Worm (Caenorhabditis elegans): ENCODE data around the gene hst-3.1.

hst-3.1 gene

ce11 chrII:6169156-6169555 is at the start of gene hst-3.1:
Gene hst-3.1 (minus strand): TSS chrII:6169256.
- no peak for TF ChIP-seq daf-19 (GFP tag; conservative IDR thresholded peaks at IDR 0.05)
- no peak for TF ChIP-seq sdz-12 (GFP tag; optimal IDR thresholded peaks at IDR 0.05)
- TF ChIP-seq spr-3 (GFP tag; optimal IDR thresholded peaks at IDR 0.05): no peak
- TF ChIP-seq fkh-10 (GFP tag; optimal IDR thresholded peaks at IDR 0.05): no peak
- TF ChIP-seq unc-62 (GFP tag; optimal IDR thresholded peaks at IDR 0.05 in 1 of 2): no peak
- no peak for TF ChIP-seq unc-62 (tag; optimal IDR thresholded peaks at IDR 0.05)
- no peak for TF ChIP-seq unc-39 (tag; optimal IDR thresholded peaks at IDR 0.05)
- no peak for TF ChIP-seq hlh-30 (tag; optimal IDR thresholded peaks at IDR 0.05; ENCODE audit: insufficient read depth)
- TF ChIP-seq zip-2 (tag; optimal IDR thresholded peaks at IDR 0.05): no peak
- TF ChIP-seq lir-3 (tag; optimal IDR thresholded peaks at IDR 0.05): no peak
- no peak for TF ChIP-seq ceh-82 (tag; optimal IDR thresholded peaks at IDR 0.05)
- no peak for TF ChIP-seq snpc-4 (tag; optimal IDR thresholded peaks at IDR 0.05)

DNA sequence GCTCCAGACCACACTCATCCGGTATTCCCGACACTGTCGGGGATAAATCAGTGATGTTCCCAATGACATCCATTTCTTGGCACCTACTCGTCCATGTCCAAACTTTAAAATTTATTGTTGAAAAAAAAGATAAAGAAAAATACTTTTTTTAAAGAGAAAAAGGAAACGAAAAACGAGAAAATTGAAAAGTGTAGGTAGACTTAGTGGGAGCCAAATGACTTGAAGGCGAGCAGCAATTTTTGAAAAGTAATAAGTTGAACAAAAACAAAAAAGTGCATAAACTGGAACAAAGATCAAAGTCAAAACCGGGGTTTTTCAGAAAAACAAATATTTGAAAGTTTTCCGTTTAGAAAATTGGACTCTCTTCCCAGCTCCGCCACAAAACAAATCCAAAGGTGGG is 39.1 kb upstream of the hst-3.1 start, which contains the start of gene daf-37:
TSS of gene daf-37 (minus strand) at position 101 of the 400 bp plus-strand sequence.
- no peak for TF ChIP-seq nhr-77 (tag; optimal IDR thresholded peaks at IDR 0.05)
- TF ChIP-seq aha-1 (tag): peak; percentile 44

DNA sequence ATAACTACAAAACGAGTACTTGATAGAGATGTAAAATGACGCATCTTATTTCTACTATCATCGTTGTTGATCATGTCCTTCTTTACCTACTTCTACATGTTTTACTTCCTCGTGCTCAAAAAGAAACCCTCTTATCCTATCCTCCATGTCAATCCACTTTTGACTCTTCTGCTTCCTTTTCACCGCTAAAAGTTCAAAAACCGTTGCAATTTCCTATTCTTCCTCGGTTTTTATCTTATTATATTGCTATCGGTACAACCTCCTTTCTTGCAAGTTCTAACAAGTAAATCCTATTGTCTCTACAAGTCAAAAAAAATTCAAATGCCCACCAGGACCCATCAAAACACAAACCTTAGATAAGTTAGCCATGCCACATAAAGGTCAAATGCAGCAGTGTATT is 38.2 kb upstream of the hst-3.1 start:
- TF ChIP-seq fkh-10 (GFP tag; optimal IDR thresholded peaks at IDR 0.05): peak; percentile 51
- no peak for TF ChIP-seq lin-29 (GFP tag; IDR thresholded peaks at IDR 0.05)
- no peak for TF ChIP-seq nhr-111 (GFP tag; optimal IDR thresholded peaks at IDR 0.05)
- no peak for TF ChIP-seq rbr-2 (tag; optimal IDR thresholded peaks at IDR 0.05)

ce11 chrII:6202910-6203309 is 33.9 kb upstream of the hst-3.1 start, which contains the start of gene C30B5.17:
Gene C30B5.17 (minus strand): TSS chrII:6203010.
- no peak for TF ChIP-seq dmd-6 (GFP tag; IDR thresholded peaks at IDR 0.05)
- TF ChIP-seq T20F7.1 (GFP tag; optimal IDR thresholded peaks at IDR 0.05): no peak
- TF ChIP-seq duxl-1 (tag; optimal IDR thresholded peaks at IDR 0.05; ENCODE audit: poor library complexity): no peak
- TF ChIP-seq ces-1 (GFP tag; optimal IDR thresholded peaks at IDR 0.05): no peak
- no peak for TF ChIP-seq lin-39 (tag; optimal IDR thresholded peaks at IDR 0.05)
- no peak for TF ChIP-seq tra-1 (GFP tag; IDR thresholded peaks at IDR 0.05)
- TF ChIP-seq nhr-111 (GFP tag; optimal IDR thresholded peaks at IDR 0.05): no peak
- no peak for TF ChIP-seq unc-39 (tag; optimal IDR thresholded peaks at IDR 0.05)
- TF ChIP-seq snpc-1.2 (GFP tag; IDR thresholded peaks at IDR 0.05): no peak
- TF ChIP-seq F26F4.8 (GFP tag; conservative IDR thresholded peaks at IDR 0.05): no peak
- TF ChIP-seq R02D3.7 (tag; optimal IDR thresholded peaks at IDR 0.05): no peak
- TF ChIP-seq pha-4 (GFP tag; IDR thresholded peaks at IDR 0.05): no peak
- TF ChIP-seq pha-4 (tag; optimal IDR thresholded peaks at IDR 0.05): no peak
- TF ChIP-seq ztf-11 (tag; optimal IDR thresholded peaks at IDR 0.05): no peak
- TF ChIP-seq lin-1 (GFP tag; IDR thresholded peaks at IDR 0.05): no peak

- TF ChIP-seq dmd-8 (GFP tag; IDR thresholded peaks at IDR 0.05): no peak
- no peak for TF ChIP-seq ctbp-1 (GFP tag; IDR thresholded peaks at IDR 0.05)
Observed at ce11 chrII:6199010-6199409, 30.0 kb upstream of the hst-3.1 start.

DNA sequence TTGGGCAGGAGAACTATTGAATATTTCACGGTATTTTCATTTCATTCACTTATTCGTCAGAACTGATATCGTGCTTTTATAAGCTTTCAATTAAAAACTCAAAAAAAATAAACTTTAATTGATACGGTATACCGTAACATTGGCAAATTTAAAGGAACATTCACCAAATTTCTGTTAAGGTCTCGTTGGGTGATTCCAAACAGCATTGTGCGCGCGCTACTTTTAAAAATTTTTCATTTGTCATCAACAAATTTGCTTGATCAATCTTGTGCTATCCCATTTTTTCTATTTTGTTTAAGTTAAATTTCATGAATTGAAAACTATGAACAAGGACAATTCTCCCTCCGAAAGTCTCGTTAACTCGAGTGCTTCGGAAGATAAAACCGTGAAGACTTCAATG is 29.4 kb upstream of the hst-3.1 start, which contains the start of gene szy-4:
TSS of gene szy-4 (plus strand) at position 229 of the 400 bp plus-strand sequence.
- peak; percentile 34 for TF ChIP-seq unc-130 (GFP tag; optimal IDR thresholded peaks at IDR 0.05)
- no peak for TF ChIP-seq zag-1 (tag; optimal IDR thresholded peaks at IDR 0.05)

Data from whole organism, L4 larva.